Worm (Caenorhabditis elegans): ENCODE data around the gene pgp-7.
A peak's percentile ranks its signal among the peaks of the same experiment; 100 is the strongest.

The pgp-7 gene

DNA sequence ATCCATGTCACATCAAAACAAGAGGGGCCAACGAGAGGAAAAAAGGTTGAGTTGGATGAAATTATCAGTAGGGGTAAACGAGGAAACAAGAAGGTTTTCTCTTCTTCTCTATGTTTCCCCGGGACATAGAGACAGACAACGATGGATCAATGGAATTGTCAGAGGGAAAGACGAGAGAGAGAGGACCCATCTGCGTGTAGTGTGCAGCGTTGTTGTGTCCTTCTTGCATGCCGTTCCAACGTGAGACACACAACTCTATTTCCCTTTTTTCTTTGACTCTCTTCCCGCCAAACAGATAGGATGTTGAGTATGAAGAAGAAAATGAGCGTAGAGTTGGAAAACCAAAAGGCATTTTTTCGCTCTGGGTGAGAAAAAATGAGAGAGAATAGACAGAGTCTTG is 30.9 kb upstream of the pgp-7 start (continued):
- TF ChIP-seq hlh-8 (tag; optimal IDR thresholded peaks at IDR 0.05) = peak; percentile 30
- TF ChIP-seq ceh-18 (tag; optimal IDR thresholded peaks at IDR 0.05) = peak; percentile 82
- peak; percentile 30 for TF ChIP-seq elt-2 (tag; optimal IDR thresholded peaks at IDR 0.05)
- TF ChIP-seq pha-2 (tag; optimal IDR thresholded peaks at IDR 0.05) = no peak
- TF ChIP-seq che-1 (tag; optimal IDR thresholded peaks at IDR 0.05) = no peak
- no peak for TF ChIP-seq lim-6 (tag; optimal IDR thresholded peaks at IDR 0.05)
- no peak for TF ChIP-seq hlh-30 (tag; optimal IDR thresholded peaks at IDR 0.05; ENCODE audit: insufficient read depth)
- peak; percentile 73 for TF ChIP-seq rnt-1 (tag; optimal IDR thresholded peaks at IDR 0.05)
- peak; percentile 20 for TF ChIP-seq syd-9 (tag; optimal IDR thresholded peaks at IDR 0.05)
- peak; percentile 31 for TF ChIP-seq unc-42 (tag; optimal IDR thresholded peaks at IDR 0.05)

DNA sequence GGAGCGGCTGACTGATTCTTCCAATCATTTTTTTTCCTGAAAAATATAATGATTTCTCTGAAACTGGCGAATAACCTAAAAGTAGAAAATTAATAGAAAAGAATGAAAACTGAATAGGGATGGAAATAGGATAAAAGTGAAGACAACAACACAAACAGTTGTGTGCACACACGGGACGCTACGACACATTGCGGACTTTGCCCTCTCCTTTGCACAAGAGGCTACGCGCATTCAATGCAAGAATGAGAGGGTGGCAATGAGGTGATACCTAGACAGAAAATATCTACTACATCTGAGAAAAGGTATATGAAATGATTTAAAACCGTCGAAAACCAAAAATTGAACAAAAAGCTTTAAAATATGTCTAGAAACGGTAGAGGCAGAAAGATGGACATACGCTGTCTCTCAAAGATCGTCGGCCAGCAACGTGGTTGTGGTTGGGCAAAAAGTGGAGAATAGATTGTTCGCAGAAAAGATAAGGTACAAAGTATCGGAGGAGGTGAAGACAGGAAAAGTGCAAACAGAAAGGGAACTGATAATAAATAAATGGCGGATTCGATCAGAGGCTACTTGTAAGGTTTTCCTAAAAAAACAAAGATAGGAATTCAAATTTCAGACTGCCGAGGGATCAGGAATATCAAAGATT is 30.2 kb upstream of the pgp-7 start, which contains the start of gene suca-1:
Gene suca-1, minus strand, starts transcription at position 36 of the 646 bp plus-strand sequence.
- TF ChIP-seq ceh-48 (tag; optimal IDR thresholded peaks at IDR 0.05) (no peak), Y22D7AL.16 (tag; optimal IDR thresholded peaks at IDR 0.05) (no peak), madf-2 (tag; optimal IDR thresholded peaks at IDR 0.05) (peak; percentile 28), ttx-3 (tag; optimal IDR thresholded peaks at IDR 0.05) (no peak), sox-2 (GFP tag; IDR thresholded peaks at IDR 0.05) (no peak), sdc-2 (tag; optimal IDR thresholded peaks at IDR 0.05) (peak; percentile 51), che-1 (tag; optimal IDR thresholded peaks at IDR 0.05) (no peak), hlh-15 (tag; optimal IDR thresholded peaks at IDR 0.05) (no peak), npax-4 (tag; optimal IDR thresholded peaks at IDR 0.05) (no peak), hlh-6 (tag; optimal IDR thresholded peaks at IDR 0.05) (peak; percentile 36), ceh-45 (GFP tag; IDR thresholded peaks at IDR 0.05) (0 out of 2 replicates have a peak, but pooled peaks have one; percentile 22), hlh-13 (GFP tag; optimal IDR thresholded peaks at IDR 0.05) (no peak), K09A11.1 (tag; optimal IDR thresholded peaks at IDR 0.05; ENCODE audit: insufficient read depth) (no peak), ama-1 (optimal IDR thresholded peaks at IDR 0.05) (no peak), ets-4 (tag; optimal IDR thresholded peaks at IDR 0.05) (no peak), C08G9.2 (tag; optimal IDR thresholded peaks at IDR 0.05) (peak; percentile 8), lim-6 (tag; optimal IDR thresholded peaks at IDR 0.05) (no peak), unc-55 (GFP tag; optimal IDR thresholded peaks at IDR 0.05) (no peak), pag-3 (tag; optimal IDR thresholded peaks at IDR 0.05; ENCODE audit: borderline replicate concordance) (no peak), ref-2 (tag; optimal IDR thresholded peaks at IDR 0.05) (no peak), tbx-2 (tag; optimal IDR thresholded peaks at IDR 0.05) (peak; percentile 71), sox-4 (tag; optimal IDR thresholded peaks at IDR 0.05) (no peak), pqm-1 (tag; optimal IDR thresholded peaks at IDR 0.05) (no peak), fkh-6 (tag; optimal IDR thresholded peaks at IDR 0.05) (no peak), ceh-14 (tag; optimal IDR thresholded peaks at IDR 0.05) (no peak), rnt-1 (tag; optimal IDR thresholded peaks at IDR 0.05) (no peak), ceh-18 (tag; optimal IDR thresholded peaks at IDR 0.05) (peak; percentile 34), ceh-22 (tag; optimal IDR thresholded peaks at IDR 0.05) (no peak), pha-2 (tag; optimal IDR thresholded peaks at IDR 0.05) (no peak), T23F11.4 (GFP tag; optimal IDR thresholded peaks at IDR 0.05) (no peak), hlh-30 (tag; optimal IDR thresholded peaks at IDR 0.05; ENCODE audit: insufficient read depth) (peak; percentile 2), elt-2 (tag; optimal IDR thresholded peaks at IDR 0.05) (peak; percentile 41), ahr-1 (tag; optimal IDR thresholded peaks at IDR 0.05) (no peak), ceh-30 (tag; optimal IDR thresholded peaks at IDR 0.05) (peak; percentile 58), ceh-31 (tag; optimal IDR thresholded peaks at IDR 0.05) (peak; percentile 19), pros-1 (tag; optimal IDR thresholded peaks at IDR 0.05) (no peak), zip-5 (tag; optimal IDR thresholded peaks at IDR 0.05) (no peak), ceh-19 (GFP tag; optimal IDR thresholded peaks at IDR 0.05) (peak; percentile 1), K02D7.2 (tag; optimal IDR thresholded peaks at IDR 0.05) (peak; percentile 11), unc-86 (tag; optimal IDR thresholded peaks at IDR 0.05) (no peak), ceh-24 (tag; optimal IDR thresholded peaks at IDR 0.05) (no peak), lin-11 (tag; optimal IDR thresholded peaks at IDR 0.05) (no peak), unc-42 (tag; optimal IDR thresholded peaks at IDR 0.05) (peak; percentile 3), ceh-6 (GFP tag; optimal IDR thresholded peaks at IDR 0.05) (no peak), pax-1 (tag; optimal IDR thresholded peaks at IDR 0.05) (no peak), nhr-11 (tag; optimal IDR thresholded peaks at IDR 0.05) (no peak), syd-9 (tag; optimal IDR thresholded peaks at IDR 0.05) (no peak), mec-3 (tag; optimal IDR thresholded peaks at IDR 0.05; ENCODE audit: borderline replicate concordance) (no peak)

Measured in whole organism, late embryonic.